Worm (Caenorhabditis elegans): ENCODE measurements around the gene F15B9.10.

DNA sequence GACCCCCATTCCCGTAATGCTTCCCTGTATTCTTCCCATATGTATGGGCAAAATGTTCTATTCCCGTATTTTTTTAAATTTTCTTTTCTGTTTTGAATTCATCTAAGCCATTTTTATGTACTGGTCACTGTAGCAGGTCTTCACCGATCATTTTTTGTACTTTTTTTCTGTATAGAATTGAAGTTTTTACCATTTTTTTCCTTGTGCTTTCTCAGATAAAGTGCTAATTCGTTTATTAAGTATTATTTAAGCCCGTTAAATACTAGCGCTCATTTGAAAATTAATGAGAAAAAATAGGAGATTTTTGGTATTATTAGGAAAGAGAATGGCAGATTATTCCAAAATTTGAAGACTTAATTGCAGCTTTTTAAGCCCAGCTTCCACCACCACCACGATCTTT is 2.0 kb downstream of the F15B9.10 start:
- TF ChIP-seq egl-43 (GFP tag; IDR thresholded peaks at IDR 0.05) (no peak), ama-1 (optimal IDR thresholded peaks at IDR 0.05) (no peak), set-16 (GFP tag; IDR thresholded peaks at IDR 0.05) (no peak)
